Fruit fly (Drosophila melanogaster): ENCODE measurements around the gene mthl7.

The mthl7 gene

DNA sequence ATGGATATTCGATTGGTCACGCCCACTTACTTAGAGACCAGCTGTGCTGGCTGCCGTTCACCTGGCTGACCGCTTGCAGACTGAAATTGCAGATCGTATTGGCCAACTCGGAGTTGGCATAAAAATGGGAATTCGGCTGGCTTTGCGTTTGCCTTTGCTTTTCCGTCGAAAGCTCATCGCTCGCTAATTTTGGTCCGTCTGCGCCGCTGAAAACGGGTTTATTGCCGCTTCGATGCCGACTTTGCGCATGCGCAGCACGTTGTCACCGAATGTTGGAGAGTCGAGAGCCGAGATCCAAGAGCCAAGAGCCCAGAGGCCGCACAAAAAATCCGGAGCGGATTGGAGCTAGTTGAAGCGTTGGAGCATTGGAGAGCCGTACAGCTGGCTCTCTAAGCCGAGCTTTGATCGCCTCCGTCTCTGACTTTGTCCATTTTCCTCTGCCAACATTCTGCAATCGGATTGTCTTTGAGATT is 28.6 kb downstream of the mthl7 start, which contains the start of gene CG13676 (continued):
- TF ChIP-seq Sox100B (GFP tag; optimal IDR thresholded peaks at IDR 0.05) (no peak), CG1602 (GFP tag; optimal IDR thresholded peaks at IDR 0.05) (no peak), CG2678 (tag; optimal IDR thresholded peaks at IDR 0.05) (no peak), chinmo (GFP tag; IDR thresholded peaks at IDR 0.05; ENCODE audit: partially characterized antibody) (peak; percentile 91; the same call in 2 of the 4 replicates), crol (GFP tag; IDR thresholded peaks at IDR 0.05) (no peak), ara (GFP tag; IDR thresholded peaks at IDR 0.05) (no peak), CkIIα-i1 (GFP tag; IDR thresholded peaks at IDR 0.05) (no peak), CG30020 (tag; optimal IDR thresholded peaks at IDR 0.05) (no peak), sisA (GFP tag; IDR thresholded peaks at IDR 0.05) (no peak), klu (GFP tag; IDR thresholded peaks at IDR 0.05) (no peak), mld (GFP tag; IDR thresholded peaks at IDR 0.05; ENCODE audit: partially characterized antibody) (no peak), CG2202 (tag; optimal IDR thresholded peaks at IDR 0.05) (no peak), CG34224 (GFP tag; IDR thresholded peaks at IDR 0.05; ENCODE audit: partially characterized antibody) (peak; percentile 49; the same call in 2 of the 3 replicates), CG1603 (tag; optimal IDR thresholded peaks at IDR 0.05) (no peak), az2 (GFP tag; optimal IDR thresholded peaks at IDR 0.05) (no peak), CG16863 (GFP tag; optimal IDR thresholded peaks at IDR 0.05) (no peak), Oaz (GFP tag; IDR thresholded peaks at IDR 0.05) (no peak), Ets97D (GFP tag; optimal IDR thresholded peaks at IDR 0.05) (no peak), Ptx1 (GFP tag; IDR thresholded peaks at IDR 0.05) (no peak), eyg (GFP tag; optimal IDR thresholded peaks at IDR 0.05) (no peak), CG12942 (GFP tag; optimal IDR thresholded peaks at IDR 0.05) (no peak), ac (GFP tag; optimal IDR thresholded peaks at IDR 0.05) (no peak), Dip2 (GFP tag; IDR thresholded peaks at IDR 0.05) (no peak), Hr3 (GFP tag; optimal IDR thresholded peaks at IDR 0.05) (no peak), CG31441 (GFP tag; IDR thresholded peaks at IDR 0.05) (no peak), wdn (GFP tag; IDR thresholded peaks at IDR 0.05) (no peak), sr (GFP tag; IDR thresholded peaks at IDR 0.05) (no peak), BtbVII (GFP tag; optimal IDR thresholded peaks at IDR 0.05) (no peak), tin (GFP tag; optimal IDR thresholded peaks at IDR 0.05) (no peak), CG15601 (tag; optimal IDR thresholded peaks at IDR 0.05) (no peak), CG7839 (tag; optimal IDR thresholded peaks at IDR 0.05) (no peak), Trl (optimal IDR thresholded peaks at IDR 0.05) (peak; percentile 59 to 78), Trl (GFP tag; optimal IDR thresholded peaks at IDR 0.05) (no peak), emc (GFP tag; optimal IDR thresholded peaks at IDR 0.05) (no peak), sim (GFP tag; IDR thresholded peaks at IDR 0.05) (no peak), Sry-δ (GFP tag; optimal IDR thresholded peaks at IDR 0.05) (no peak), Hey (tag; optimal IDR thresholded peaks at IDR 0.05) (no peak), nom (GFP tag; optimal IDR thresholded peaks at IDR 0.05) (peak; percentile 12), gce (GFP tag; IDR thresholded peaks at IDR 0.05) (no peak), eve (GFP tag; optimal IDR thresholded peaks at IDR 0.05) (no peak), al (GFP tag; IDR thresholded peaks at IDR 0.05) (no peak), Taf1 (GFP tag; IDR thresholded peaks at IDR 0.05) (no peak), cad (GFP tag; optimal IDR thresholded peaks at IDR 0.05) (no peak), CG18476 (GFP tag; optimal IDR thresholded peaks at IDR 0.05) (no peak), ap (GFP tag; IDR thresholded peaks at IDR 0.05) (no peak), CG4854 (GFP tag; optimal IDR thresholded peaks at IDR 0.05) (no peak), CG4730 (GFP tag; IDR thresholded peaks at IDR 0.05) (no peak), CG11504 (tag; optimal IDR thresholded peaks at IDR 0.05) (no peak), NC2β (GFP tag; optimal IDR thresholded peaks at IDR 0.05) (no peak), CG18011 (GFP tag; optimal IDR thresholded peaks at IDR 0.05) (no peak), Meics (GFP tag; optimal IDR thresholded peaks at IDR 0.05) (no peak), dm (GFP tag; optimal IDR thresholded peaks at IDR 0.05) (no peak), HmgD (GFP tag; optimal IDR thresholded peaks at IDR 0.05) (no peak)
